Fruit fly (Drosophila melanogaster): ENCODE results near the gene zpg.

The zpg gene

DNA sequence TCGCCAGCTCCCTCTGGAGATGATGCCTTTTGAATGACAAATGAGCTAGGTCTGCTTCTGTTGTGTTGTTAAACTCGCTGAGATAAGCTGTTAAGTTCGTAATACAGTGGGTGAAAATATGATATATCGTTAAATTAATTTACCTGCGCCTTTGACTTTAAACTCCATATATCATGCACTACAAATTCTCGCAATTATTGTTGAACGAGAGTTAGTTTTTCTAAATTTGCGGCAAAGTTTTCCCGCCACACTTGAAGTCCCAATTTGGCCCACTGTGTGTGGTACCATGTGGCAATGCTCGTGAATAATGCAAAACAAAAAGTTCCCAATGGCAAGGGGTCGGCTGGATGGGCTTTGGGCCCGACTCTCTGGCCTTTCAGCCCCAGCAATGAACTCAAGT lies 29.1 kb downstream of the zpg start (continued):
- peak; percentile 68 for TF ChIP-seq grau (tag; optimal IDR thresholded peaks at IDR 0.05)
- no peak for TF ChIP-seq CG12155 (GFP tag; optimal IDR thresholded peaks at IDR 0.05)
- TF ChIP-seq CG1602 (GFP tag; optimal IDR thresholded peaks at IDR 0.05) = no peak
- TF ChIP-seq bbx (GFP tag; IDR thresholded peaks at IDR 0.05; ENCODE audit: partially characterized antibody) = no peak
- TF ChIP-seq fd3F (GFP tag; optimal IDR thresholded peaks at IDR 0.05) = peak; percentile 42
- TF ChIP-seq chif (GFP tag; optimal IDR thresholded peaks at IDR 0.05) = peak; percentile 40 to 57
- peak; percentile 39 for TF ChIP-seq CG5180 (GFP tag; optimal IDR thresholded peaks at IDR 0.05)
- TF ChIP-seq CG7745 (tag; optimal IDR thresholded peaks at IDR 0.05) = no peak
- TF ChIP-seq CG13624 (GFP tag; optimal IDR thresholded peaks at IDR 0.05) = peak; percentile 42
- TF ChIP-seq Ets97D (GFP tag; optimal IDR thresholded peaks at IDR 0.05) = no peak
- no peak for TF ChIP-seq CG8478 (optimal IDR thresholded peaks at IDR 0.05)
- peak; percentile 85 for TF ChIP-seq Ptx1 (GFP tag; IDR thresholded peaks at IDR 0.05)
- peak; percentile 18 for TF ChIP-seq chn (GFP tag; optimal IDR thresholded peaks at IDR 0.05)
- TF ChIP-seq Aef1 (GFP tag; IDR thresholded peaks at IDR 0.05) = peak; percentile 42; the same call in 2 of the 3 replicates
- TF ChIP-seq sisA (GFP tag; IDR thresholded peaks at IDR 0.05) = peak; percentile 62
- no peak for TF ChIP-seq CG16813 (GFP tag; IDR thresholded peaks at IDR 0.05; ENCODE audit: partially characterized antibody)
- TF ChIP-seq CG3995 (GFP tag; optimal IDR thresholded peaks at IDR 0.05) = no peak
- TF ChIP-seq CG15601 (tag; optimal IDR thresholded peaks at IDR 0.05) = no peak
- peak; percentile 39 for TF ChIP-seq CG1233 (GFP tag; optimal IDR thresholded peaks at IDR 0.05)
- TF ChIP-seq CG12659 (GFP tag; optimal IDR thresholded peaks at IDR 0.05) = peak; percentile 48
- TF ChIP-seq ttk (GFP tag; IDR thresholded peaks at IDR 0.05) = peak; percentile 87
- TF ChIP-seq Sin3A (optimal IDR thresholded peaks at IDR 0.05) = no peak
- no peak for TF ChIP-seq luna (GFP tag; optimal IDR thresholded peaks at IDR 0.05)
- TF ChIP-seq sr (GFP tag; IDR thresholded peaks at IDR 0.05) = no peak; the same call in 2 of the 3 replicates
- no peak for TF ChIP-seq CG7556 (GFP tag; optimal IDR thresholded peaks at IDR 0.05)
- peak; percentile 59 for TF ChIP-seq CG8924 (tag; optimal IDR thresholded peaks at IDR 0.05)
- TF ChIP-seq al (GFP tag; IDR thresholded peaks at IDR 0.05) = no peak
- peak; percentile 81 for TF ChIP-seq Ada2b (GFP tag; IDR thresholded peaks at IDR 0.05)
- peak; percentile 83 for TF ChIP-seq CG17359 (tag; optimal IDR thresholded peaks at IDR 0.05)
- TF ChIP-seq Fer3 (tag; optimal IDR thresholded peaks at IDR 0.05) = peak; percentile 71
- peak; percentile 75; the same call in 2 of the 3 replicates for TF ChIP-seq gce (GFP tag; IDR thresholded peaks at IDR 0.05)
- TF ChIP-seq Gug (GFP tag; IDR thresholded peaks at IDR 0.05) = peak; percentile 48; the same call in 2 of the 4 replicates
- peak; percentile 6 for TF ChIP-seq CG1529 (GFP tag; optimal IDR thresholded peaks at IDR 0.05)
- TF ChIP-seq p53 (GFP tag; optimal IDR thresholded peaks at IDR 0.05) = no peak
- TF ChIP-seq rib (GFP tag; IDR thresholded peaks at IDR 0.05) = no peak
- TF ChIP-seq Pdp1 (GFP tag; optimal IDR thresholded peaks at IDR 0.05) = no peak
- TF ChIP-seq lola (GFP tag; optimal IDR thresholded peaks at IDR 0.05) = no peak
- no peak for TF ChIP-seq ac (GFP tag; optimal IDR thresholded peaks at IDR 0.05)
- no peak for TF ChIP-seq lbe (GFP tag; optimal IDR thresholded peaks at IDR 0.05)
- peak; percentile 68 for TF ChIP-seq CG32532 (GFP tag; IDR thresholded peaks at IDR 0.05)
- TF ChIP-seq dysf (GFP tag; IDR thresholded peaks at IDR 0.05) = peak; percentile 80
- TF ChIP-seq HLH3B (GFP tag; IDR thresholded peaks at IDR 0.05) = peak; percentile 49; the same call in 1 of the 2 replicates
- TF ChIP-seq CG9437 (GFP tag; optimal IDR thresholded peaks at IDR 0.05) = peak; percentile 31
- TF ChIP-seq CG10462 (GFP tag; optimal IDR thresholded peaks at IDR 0.05) = no peak
- peak; percentile 47 for TF ChIP-seq Asciz (GFP tag; optimal IDR thresholded peaks at IDR 0.05)
- TF ChIP-seq pum (GFP tag; optimal IDR thresholded peaks at IDR 0.05) = peak; percentile 41
- TF ChIP-seq Neu2 (GFP tag; optimal IDR thresholded peaks at IDR 0.05; ENCODE audit: borderline replicate concordance) = no peak
- TF ChIP-seq ase (GFP tag; IDR thresholded peaks at IDR 0.05) = peak; percentile 72; the same call in 2 of the 3 replicates
- TF ChIP-seq CG4730 (GFP tag; IDR thresholded peaks at IDR 0.05) = peak; percentile 73
- no peak for TF ChIP-seq NC2α (GFP tag; optimal IDR thresholded peaks at IDR 0.05)
- TF ChIP-seq slbo (GFP tag; IDR thresholded peaks at IDR 0.05) = peak; percentile 66
- TF ChIP-seq vnd (GFP tag; IDR thresholded peaks at IDR 0.05; ENCODE audit: partially characterized antibody) = no peak

All from whole organism, embryonic.